Fruit fly (Drosophila melanogaster): ENCODE measurements around the gene ND-ACP.

The ND-ACP gene

dm6 chr3L:1320230-1320930 is 9.4 kb upstream of the ND-ACP start:
- TF ChIP-seq CTCF (optimal IDR thresholded peaks at IDR 0.05) (no peak), CG8478 (optimal IDR thresholded peaks at IDR 0.05) (no peak)

- TF ChIP-seq CG8478 (optimal IDR thresholded peaks at IDR 0.05) (no peak), CTCF (optimal IDR thresholded peaks at IDR 0.05) (no peak)
Observed at dm6 chr3L:1320931-1321556, 8.7 kb upstream of the ND-ACP start.

dm6 chr3L:1322159-1322558 is 7.6 kb upstream of the ND-ACP start:
- no peak for TF ChIP-seq CG8478 (optimal IDR thresholded peaks at IDR 0.05)
- no peak for TF ChIP-seq CTCF (optimal IDR thresholded peaks at IDR 0.05)

- no peak for TF ChIP-seq CG8478 (optimal IDR thresholded peaks at IDR 0.05)
- TF ChIP-seq CTCF (optimal IDR thresholded peaks at IDR 0.05) = no peak
Observed at dm6 chr3L:1322706-1323105, 7.0 kb upstream of the ND-ACP start, which contains the start of gene CG9184. CG9184 (minus strand) TSS chr3L:1322806.

dm6 chr3L:1323136-1323535 is 6.6 kb upstream of the ND-ACP start:
- no peak for TF ChIP-seq CG8478 (optimal IDR thresholded peaks at IDR 0.05)
- TF ChIP-seq CTCF (optimal IDR thresholded peaks at IDR 0.05) = no peak

dm6 chr3L:1324818-1325625 is 4.7 kb upstream of the ND-ACP start:
- no peak for TF ChIP-seq CTCF (optimal IDR thresholded peaks at IDR 0.05)
- TF ChIP-seq CG8478 (optimal IDR thresholded peaks at IDR 0.05) = no peak

- TF ChIP-seq CG8478 (optimal IDR thresholded peaks at IDR 0.05) = no peak
- TF ChIP-seq CTCF (optimal IDR thresholded peaks at IDR 0.05) = no peak
Observed at dm6 chr3L:1325626-1325937, 4.2 kb upstream of the ND-ACP start.

dm6 chr3L:1330420-1330819 is 671 bp downstream of the ND-ACP start:
- TF ChIP-seq CG8478 (optimal IDR thresholded peaks at IDR 0.05) = no peak
- TF ChIP-seq CTCF (optimal IDR thresholded peaks at IDR 0.05) = no peak

- TF ChIP-seq CG8478 (optimal IDR thresholded peaks at IDR 0.05) (no peak), CTCF (optimal IDR thresholded peaks at IDR 0.05) (no peak)
Observed at dm6 chr3L:1331542-1331941, 1.8 kb downstream of the ND-ACP start, which contains the start of gene msd1. msd1 (plus strand) TSS chr3L:1331744.

- TF ChIP-seq CG8478 (optimal IDR thresholded peaks at IDR 0.05) = no peak
- TF ChIP-seq CTCF (optimal IDR thresholded peaks at IDR 0.05) = no peak
Observed at dm6 chr3L:1332973-1333372, 3.2 kb downstream of the ND-ACP start, which contains the start of gene msd5. msd5 (minus strand) TSS chr3L:1333146.

dm6 chr3L:1334571-1335427 is 5.0 kb downstream of the ND-ACP start, which contains the start of the genes Hmbs and CG2211:
Hmbs (plus strand) TSS chr3L:1334889.
CG2211 (minus strand) TSS chr3L:1335359.
- TF ChIP-seq CTCF (optimal IDR thresholded peaks at IDR 0.05) (peak in 1 of 2 experiments; percentile 10), CG8478 (optimal IDR thresholded peaks at IDR 0.05) (no peak)

- no peak for TF ChIP-seq CG8478 (optimal IDR thresholded peaks at IDR 0.05)
- TF ChIP-seq CTCF (optimal IDR thresholded peaks at IDR 0.05) = no peak
Observed at dm6 chr3L:1335428-1335764, 5.6 kb downstream of the ND-ACP start.

dm6 chr3L:1335989-1336961 is 6.5 kb downstream of the ND-ACP start:
- TF ChIP-seq CTCF (optimal IDR thresholded peaks at IDR 0.05) = no peak

dm6 chr3L:1342133-1342580 is 12.4 kb downstream of the ND-ACP start, which contains the start of gene indra:
indra (minus strand) TSS chr3L:1342403.
- TF ChIP-seq CG8478 (optimal IDR thresholded peaks at IDR 0.05) = no peak
- TF ChIP-seq CTCF (optimal IDR thresholded peaks at IDR 0.05) = no peak
